Fruit fly (Drosophila melanogaster): ENCODE results near the gene RpL34b.
A peak's percentile ranks its signal among the peaks of the same experiment; 100 is the strongest.

RpL34b gene

DNA sequence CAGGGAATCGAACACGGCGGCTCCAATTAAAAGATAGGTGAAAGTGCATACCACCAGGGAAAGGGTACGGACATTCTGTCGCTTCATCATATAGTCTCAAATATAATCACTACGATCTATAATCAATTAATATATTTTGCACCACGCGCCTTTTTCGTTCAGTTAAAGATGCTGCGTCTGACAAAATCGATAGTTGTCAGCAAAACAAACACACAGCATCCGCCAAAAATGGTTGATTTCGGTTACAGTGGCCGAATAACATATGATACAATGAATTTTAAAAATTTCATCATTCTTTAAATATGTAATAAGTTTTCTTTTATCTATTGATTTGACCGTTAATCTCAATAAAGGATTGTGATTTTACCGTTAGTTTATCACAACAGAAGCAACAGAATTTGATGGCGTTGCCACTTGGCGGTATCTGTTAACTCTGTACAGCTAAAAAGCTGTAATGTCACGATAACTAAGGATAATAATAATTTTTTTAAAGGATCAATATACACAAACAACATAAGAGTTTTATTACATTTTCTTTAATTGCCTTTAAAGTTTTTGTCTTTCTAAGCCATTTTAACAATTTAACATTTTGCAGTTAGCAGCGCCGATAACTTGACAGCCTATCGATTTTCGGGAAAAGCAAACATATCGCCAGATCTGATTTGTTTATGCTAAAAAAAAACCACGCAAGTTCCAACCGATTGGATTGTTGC lies 11.1 kb upstream of the RpL34b start, which contains the start of the genes Task7 and alpha-Man-IIa:
TSS of gene Task7 (minus strand) at position 366 of the 713 bp plus-strand sequence.
TSS of gene alpha-Man-IIa (plus strand) at position 621 of the 713 bp plus-strand sequence.
- no peak for TF ChIP-seq cnc (optimal IDR thresholded peaks at IDR 0.05)
- no peak for TF ChIP-seq tj (GFP tag; optimal IDR thresholded peaks at IDR 0.05)
- TF ChIP-seq ovo (GFP tag; optimal IDR thresholded peaks at IDR 0.05), result peak; percentile 80
- no peak for TF ChIP-seq CG5204 (GFP tag; optimal IDR thresholded peaks at IDR 0.05)
- no peak for TF ChIP-seq CG7045 (GFP tag; optimal IDR thresholded peaks at IDR 0.05)
- no peak for TF ChIP-seq CG14711 (tag; optimal IDR thresholded peaks at IDR 0.05)

DNA sequence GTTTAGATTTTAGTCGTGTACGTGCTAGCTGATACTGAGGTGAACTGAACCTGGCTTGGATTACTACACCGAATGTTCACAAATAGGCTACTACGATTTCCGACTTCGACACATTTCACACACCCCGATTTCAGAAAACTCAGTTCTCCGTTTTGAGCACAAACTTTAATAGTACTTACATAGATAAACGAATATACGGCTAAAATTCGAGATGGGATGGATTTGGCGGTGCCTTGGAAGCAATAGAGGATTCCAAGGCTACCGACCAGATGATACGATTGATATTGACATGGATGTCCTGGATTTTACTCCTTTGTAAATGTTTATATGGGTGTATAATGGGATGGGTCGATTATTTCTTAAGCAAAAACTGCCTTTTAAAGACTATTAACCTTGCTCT lies 9.2 kb upstream of the RpL34b start, which contains the start of gene betaTub85D:
TSS of gene betaTub85D (minus strand) at position 101 of the 400 bp plus-strand sequence.
- TF ChIP-seq ovo (GFP tag; optimal IDR thresholded peaks at IDR 0.05) (no peak), CG1620 (GFP tag; optimal IDR thresholded peaks at IDR 0.05) (no peak), CG33017 (tag; optimal IDR thresholded peaks at IDR 0.05) (no peak), tj (GFP tag; optimal IDR thresholded peaks at IDR 0.05) (no peak)

DNA sequence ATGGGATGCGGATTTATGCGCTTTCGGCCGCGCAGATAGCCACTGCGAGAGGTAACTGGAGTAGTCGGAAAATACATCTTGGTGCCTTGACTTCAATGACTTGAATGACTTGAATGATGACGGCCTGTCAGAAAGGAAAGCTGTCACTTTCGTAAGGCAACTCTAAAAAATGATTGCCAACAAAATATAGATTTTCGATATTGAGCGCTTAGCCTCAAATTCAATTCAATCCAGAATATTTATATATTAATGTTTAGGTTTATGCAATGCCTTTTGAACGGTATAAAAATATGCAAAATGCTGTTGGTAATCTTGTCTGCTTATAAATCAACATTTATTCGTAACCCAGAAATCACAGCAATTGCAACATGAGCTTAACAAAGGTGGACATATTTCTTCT lies 7.0 kb upstream of the RpL34b start, which contains the start of gene CG44261:
TSS of gene CG44261 (minus strand) at position 101 of the 400 bp plus-strand sequence.
- TF ChIP-seq CG33017 (tag; optimal IDR thresholded peaks at IDR 0.05) (no peak), Crg-1 (GFP tag; optimal IDR thresholded peaks at IDR 0.05) (no peak), CG1620 (GFP tag; optimal IDR thresholded peaks at IDR 0.05) (no peak), CG7045 (GFP tag; optimal IDR thresholded peaks at IDR 0.05) (no peak), CG7101 (tag; optimal IDR thresholded peaks at IDR 0.05) (no peak), ovo (GFP tag; optimal IDR thresholded peaks at IDR 0.05) (no peak), cnc (optimal IDR thresholded peaks at IDR 0.05) (no peak), Hr96 (GFP tag; optimal IDR thresholded peaks at IDR 0.05) (no peak), CG14711 (tag; optimal IDR thresholded peaks at IDR 0.05) (no peak), Mnt (GFP tag; optimal IDR thresholded peaks at IDR 0.05) (no peak), toe (GFP tag; optimal IDR thresholded peaks at IDR 0.05) (no peak), pad (GFP tag; optimal IDR thresholded peaks at IDR 0.05) (no peak), cic (GFP tag; optimal IDR thresholded peaks at IDR 0.05) (no peak), CG12768 (GFP tag; optimal IDR thresholded peaks at IDR 0.05) (no peak), kay (GFP tag; ENCODE audit: borderline replicate concordance) (no peak), tj (GFP tag; optimal IDR thresholded peaks at IDR 0.05) (no peak), bab1 (GFP tag; optimal IDR thresholded peaks at IDR 0.05) (no peak), CG5204 (GFP tag; optimal IDR thresholded peaks at IDR 0.05) (no peak)

DNA sequence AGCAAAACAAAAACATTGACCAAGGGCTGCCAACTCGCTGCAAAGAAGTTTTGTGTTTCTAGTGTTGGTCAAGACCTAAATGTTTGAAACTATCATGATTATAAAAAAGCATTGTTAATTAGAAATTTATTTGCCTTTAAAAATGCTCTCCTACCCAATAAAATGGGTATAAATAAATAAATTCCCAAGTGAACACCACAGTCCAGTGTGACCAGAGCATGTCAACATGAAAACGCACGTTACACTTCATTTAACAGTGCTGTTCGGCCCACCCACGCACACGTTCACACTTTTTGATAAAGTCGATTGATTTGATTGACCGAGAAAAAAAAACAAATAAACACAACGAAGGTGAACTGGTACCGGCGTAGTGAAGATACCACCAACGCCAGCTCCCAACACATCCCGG lies 3.1 kb upstream of the RpL34b start, which contains the start of the genes CG9356, BBIP1 and CG8135:
TSS of gene CG9356 (minus strand) at position 166 of the 409 bp plus-strand sequence.
TSS of gene BBIP1 (plus strand) at position 282 of the 409 bp plus-strand sequence.
TSS of gene CG8135 (plus strand) at position 282 of the 409 bp plus-strand sequence.
- TF ChIP-seq tj (GFP tag; optimal IDR thresholded peaks at IDR 0.05) (peak; percentile 95), kay (GFP tag; ENCODE audit: borderline replicate concordance) (no peak), CG11617 (GFP tag; optimal IDR thresholded peaks at IDR 0.05) (peak; percentile 83), CG7101 (tag; optimal IDR thresholded peaks at IDR 0.05) (peak; percentile 78), CG14711 (tag; optimal IDR thresholded peaks at IDR 0.05) (peak; percentile 79), CG7045 (GFP tag; optimal IDR thresholded peaks at IDR 0.05) (peak; percentile 49), toe (GFP tag; optimal IDR thresholded peaks at IDR 0.05) (peak; percentile 81), Crg-1 (GFP tag; optimal IDR thresholded peaks at IDR 0.05) (peak; percentile 76), Clk (GFP tag; optimal IDR thresholded peaks at IDR 0.05) (peak; percentile 19), Hr96 (GFP tag; optimal IDR thresholded peaks at IDR 0.05) (no peak), CG12768 (GFP tag; optimal IDR thresholded peaks at IDR 0.05) (peak; percentile 76), cic (GFP tag; optimal IDR thresholded peaks at IDR 0.05) (peak; percentile 62), cnc (optimal IDR thresholded peaks at IDR 0.05) (no peak), CG33017 (tag; optimal IDR thresholded peaks at IDR 0.05) (peak; percentile 36), ovo (GFP tag; optimal IDR thresholded peaks at IDR 0.05) (peak; percentile 73), Mnt (GFP tag; optimal IDR thresholded peaks at IDR 0.05) (peak; percentile 89), bab1 (GFP tag; optimal IDR thresholded peaks at IDR 0.05) (peak; percentile 87), CG1620 (GFP tag; optimal IDR thresholded peaks at IDR 0.05) (peak; percentile 89), CG5204 (GFP tag; optimal IDR thresholded peaks at IDR 0.05) (no peak), pad (GFP tag; optimal IDR thresholded peaks at IDR 0.05) (peak; percentile 59)

DNA sequence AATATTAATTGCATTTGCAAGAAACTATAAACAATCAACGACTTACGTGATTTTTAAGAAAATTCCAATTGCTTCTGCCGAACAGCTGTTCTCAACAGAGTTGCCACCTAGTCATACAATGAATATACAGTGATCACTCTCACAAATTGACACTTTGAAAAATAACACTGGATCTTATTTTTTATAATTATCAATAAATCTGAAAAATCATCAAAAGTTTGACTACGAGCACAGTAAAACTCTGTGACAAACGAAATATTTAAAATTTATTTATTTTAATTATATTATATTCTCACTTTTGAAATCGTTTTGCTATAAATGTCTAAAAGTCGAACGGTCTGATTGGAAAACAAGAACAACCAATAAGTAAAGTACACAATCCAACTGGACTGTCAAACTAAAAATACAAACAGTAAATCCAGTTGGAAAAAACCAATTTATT lies 1.1 kb downstream of the RpL34b start, which contains the start of gene CG34117:
TSS of gene CG34117 (minus strand) at position 103 of the 442 bp plus-strand sequence.
- no peak for TF ChIP-seq ovo (GFP tag; optimal IDR thresholded peaks at IDR 0.05)
- peak; percentile 52 for TF ChIP-seq tj (GFP tag; optimal IDR thresholded peaks at IDR 0.05)
- peak; percentile 62 for TF ChIP-seq Mnt (GFP tag; optimal IDR thresholded peaks at IDR 0.05)
- peak; percentile 84 for TF ChIP-seq CG14711 (tag; optimal IDR thresholded peaks at IDR 0.05)
- TF ChIP-seq Crg-1 (GFP tag; optimal IDR thresholded peaks at IDR 0.05), result peak; percentile 70
- peak; percentile 62 for TF ChIP-seq toe (GFP tag; optimal IDR thresholded peaks at IDR 0.05)
- peak; percentile 72 for TF ChIP-seq CG12768 (GFP tag; optimal IDR thresholded peaks at IDR 0.05)
- peak; percentile 69 for TF ChIP-seq CG1620 (GFP tag; optimal IDR thresholded peaks at IDR 0.05)
- TF ChIP-seq pad (GFP tag; optimal IDR thresholded peaks at IDR 0.05), result peak; percentile 56
- TF ChIP-seq CG33017 (tag; optimal IDR thresholded peaks at IDR 0.05), result peak; percentile 76
- peak; percentile 5 for TF ChIP-seq Clk (GFP tag; optimal IDR thresholded peaks at IDR 0.05)
- peak; percentile 89 for TF ChIP-seq CG7101 (tag; optimal IDR thresholded peaks at IDR 0.05)
- TF ChIP-seq bab1 (GFP tag; optimal IDR thresholded peaks at IDR 0.05), result peak; percentile 93
- TF ChIP-seq CG7045 (GFP tag; optimal IDR thresholded peaks at IDR 0.05), result peak; percentile 65
- no peak for TF ChIP-seq cnc (optimal IDR thresholded peaks at IDR 0.05)
- TF ChIP-seq CG11617 (GFP tag; optimal IDR thresholded peaks at IDR 0.05), result peak; percentile 82
- no peak for TF ChIP-seq cic (GFP tag; optimal IDR thresholded peaks at IDR 0.05)
- peak; percentile 52 for TF ChIP-seq CG5204 (GFP tag; optimal IDR thresholded peaks at IDR 0.05)
- no peak for TF ChIP-seq kay (GFP tag; ENCODE audit: borderline replicate concordance)
- TF ChIP-seq Hr96 (GFP tag; optimal IDR thresholded peaks at IDR 0.05), result peak; percentile 34

All from whole organism, adult.